Worm (Caenorhabditis elegans) whole organism, late embryonic: ENCODE measurements around the gene D1054.18.
A peak's percentile ranks its signal among the peaks of the same experiment; 100 is the strongest.

Source experiments
- ama-1 ChIP-seq: fragments of 150-350 bp; optimal IDR thresholded peaks from 2 replicates; lab custom pipeline; 2014
- nfya-1 ChIP-seq: sonication (generic microtip); optimal IDR thresholded peaks from 2 replicates; lab custom pipeline; 2017; ENCODE audit warnings: missing genetic modification characterization, mild to moderate bottlenecking, missing compliant biosample characterization, antibody characterized with exemption, moderate library complexity
- nhr-232 ChIP-seq: sonication (generic microtip); optimal IDR thresholded peaks from 2 replicates; lab custom pipeline; 2016; ENCODE audit warnings: missing genetic modification characterization, missing compliant biosample characterization
- pag-3 ChIP-seq: sonication (generic microtip); optimal IDR thresholded peaks from 2 replicates; lab custom pipeline; 2016; ENCODE audit warnings: missing compliant biosample characterization, missing genetic modification characterization, borderline replicate concordance
- sox-4 ChIP-seq: sonication (generic microtip); optimal IDR thresholded peaks from 2 replicates; lab custom pipeline; 2017; ENCODE audit warnings: mild to moderate bottlenecking, missing genetic modification characterization, inconsistent platforms, missing compliant biosample characterization

DNA sequence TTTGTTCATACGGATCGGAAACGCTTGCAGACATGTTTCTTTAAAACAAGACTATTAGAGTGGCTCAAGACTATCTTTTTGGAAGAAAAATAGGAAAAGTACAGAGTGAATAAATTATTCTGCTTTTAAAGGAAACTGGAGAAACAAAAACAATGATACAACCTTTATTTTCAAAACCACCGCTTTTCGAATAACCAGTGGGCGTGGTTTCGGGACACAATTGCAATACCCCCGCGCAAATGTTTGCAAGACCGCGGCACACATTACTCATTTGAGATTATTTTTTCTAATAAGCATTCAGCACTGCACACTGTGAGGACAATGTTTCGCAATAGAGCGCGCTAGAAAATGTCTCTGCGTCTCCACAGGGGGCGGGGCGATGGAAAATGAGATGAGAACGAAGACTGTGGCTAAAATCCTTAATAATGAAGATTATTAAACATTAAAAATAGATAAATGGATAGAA, 6.9 kb upstream of the D1054.18 start, which contains the start of gene plrg-1:
- TF ChIP-seq nhr-232 (tag; lab: Kevin White, UChicago) (peak; percentile 75), nfya-1 (tag; lab: Kevin White, UChicago) (peak; percentile 91), ama-1 (no peak), pag-3 (peak; percentile 60), sox-4 (tag; lab: Kevin White, UChicago) (peak; percentile 85)
